Worm (Caenorhabditis elegans) whole organism, L4 larva: Measurements from ENCODE around the gene F52E1.3.

ENCODE experiments used
- D1046.2 ChIP-seq: fragments of 200-800 bp; sonication (Bioruptor generic); IDR thresholded peaks from 2 replicates; pipeline ENCODE4 v1.3.6; 2022; ENCODE audit warnings: missing genetic modification characterization, missing compliant biosample characterization
- F49E8.2 ChIP-seq: sonication (generic microtip); optimal IDR thresholded peaks from 2 replicates; lab custom pipeline; 2016; ENCODE audit warnings: missing compliant biosample characterization, mild to moderate bottlenecking, missing genetic modification characterization, borderline replicate concordance
- R02D3.7 ChIP-seq: fragments of 150-350 bp; sonication (generic microtip); optimal IDR thresholded peaks from 3 replicates; lab custom pipeline; 2014; ENCODE audit warnings: missing biosample characterization, missing genetic modification characterization
- T20F7.1 ChIP-seq: fragments of 200-800 bp; sonication (Bioruptor generic); optimal IDR thresholded peaks from 2 replicates; lab custom pipeline; 2018; ENCODE audit warnings: mild to moderate bottlenecking, missing genetic modification characterization, missing compliant biosample characterization
- T26A8.4 ChIP-seq: fragments of 200-800 bp; sonication (Bioruptor generic); IDR thresholded peaks from 2 replicates; pipeline ENCODE4 v1.3.6; 2022; ENCODE audit warnings: missing genetic modification characterization, missing compliant biosample characterization
- Y48G9A.11 ChIP-seq: fragments of 200-800 bp; sonication (Bioruptor generic); IDR thresholded peaks from 2 replicates; pipeline ENCODE4 v1.3.6; 2022; ENCODE audit warnings: missing genetic modification reagents, missing genetic modification characterization, missing compliant biosample characterization
- Y5F2A.4 ChIP-seq: fragments of 200-800 bp; sonication (Bioruptor generic); optimal IDR thresholded peaks from 2 replicates; lab custom pipeline; 2018; ENCODE audit warnings: mild to moderate bottlenecking, missing genetic modification characterization, missing compliant biosample characterization
- aha-1 ChIP-seq: fragments of 150-350 bp; peaks from one replicate; lab custom pipeline; 2014; ENCODE audit warnings: missing biosample characterization, missing genetic modification characterization
- aly-2 ChIP-seq: sonication (generic microtip); optimal IDR thresholded peaks from 2 replicates; lab custom pipeline; 2018; ENCODE audit warnings: missing biosample characterization, missing genetic modification characterization
- ces-1 ChIP-seq: fragments of 150-350 bp; sonication (generic microtip); optimal IDR thresholded peaks from 4 replicates; lab custom pipeline; 2014; ENCODE audit warnings: missing biosample characterization, missing genetic modification reagents, missing genetic modification characterization
- daf-12 ChIP-seq: fragments of 150-350 bp; optimal IDR thresholded peaks from 2 replicates; lab custom pipeline; 2014; ENCODE audit warnings: missing biosample characterization, missing genetic modification reagents, missing genetic modification characterization
- dmd-8 ChIP-seq: fragments of 200-800 bp; sonication (Bioruptor generic); IDR thresholded peaks from 2 replicates; pipeline ENCODE4 v1.3.6; 2022; ENCODE audit warnings: missing genetic modification characterization, missing compliant biosample characterization
- hlh-11 ChIP-seq: fragments of 200-800 bp; sonication (Bioruptor generic); optimal IDR thresholded peaks from 2 replicates; lab custom pipeline; 2018; ENCODE audit warnings: mild to moderate bottlenecking, missing genetic modification characterization, missing compliant biosample characterization
- lin-38 ChIP-seq: fragments of 200-800 bp; sonication (Bioruptor generic); IDR thresholded peaks from 2 replicates; pipeline ENCODE4 v1.3.6; 2022; ENCODE audit warnings: missing genetic modification reagents, missing genetic modification characterization, missing compliant biosample characterization
- lin-39 ChIP-seq: fragments of 150-350 bp; optimal IDR thresholded peaks from 2 replicates; lab custom pipeline; 2014; ENCODE audit warnings: missing biosample characterization, missing genetic modification reagents, missing genetic modification characterization
- mxl-3 ChIP-seq: fragments of 200-800 bp; sonication (Bioruptor generic); optimal IDR thresholded peaks from 2 replicates; lab custom pipeline; 2018; ENCODE audit warnings: mild to moderate bottlenecking, missing genetic modification characterization, missing compliant biosample characterization
- nhr-10 ChIP-seq: fragments of 150-350 bp; optimal IDR thresholded peaks from 2 replicates; lab custom pipeline; 2014; ENCODE audit warnings: missing biosample characterization, missing genetic modification characterization
- nhr-102 ChIP-seq: sonication (generic microtip); optimal IDR thresholded peaks from 2 replicates; lab custom pipeline; 2016; ENCODE audit warnings: mild to moderate bottlenecking, missing genetic modification characterization, moderate library complexity, missing compliant biosample characterization
- nhr-48 ChIP-seq: sonication (generic microtip); optimal IDR thresholded peaks from 2 replicates; lab custom pipeline; 2016; ENCODE audit warnings: mild to moderate bottlenecking, missing genetic modification characterization, missing compliant biosample characterization
- php-3 ChIP-seq: fragments of 200-800 bp; sonication (Bioruptor generic); IDR thresholded peaks from 2 replicates; pipeline ENCODE4 v1.3.6; 2022; ENCODE audit warnings: missing genetic modification reagents, missing genetic modification characterization, missing compliant biosample characterization
- saeg-2 ChIP-seq: fragments of 200-800 bp; sonication (Bioruptor generic); IDR thresholded peaks from 2 replicates; pipeline ENCODE4 v1.3.6; 2022; ENCODE audit warnings: missing genetic modification reagents, missing genetic modification characterization, missing compliant biosample characterization
- skn-1 ChIP-seq: fragments of 150-350 bp; optimal IDR thresholded peaks from 2 replicates; lab custom pipeline; 2014; ENCODE audit warnings: missing biosample characterization, missing genetic modification characterization
- snpc-1.2 ChIP-seq: fragments of 200-800 bp; sonication (Bioruptor generic); IDR thresholded peaks from 2 replicates; pipeline ENCODE4 v1.3.6; 2022; ENCODE audit warnings: missing genetic modification reagents, missing genetic modification characterization, missing compliant biosample characterization
- snpc-4 ChIP-seq: fragments of 150-350 bp; optimal IDR thresholded peaks from 2 replicates; lab custom pipeline; 2014; ENCODE audit warnings: missing biosample characterization, missing genetic modification characterization
- spr-3 ChIP-seq: fragments of 200-800 bp; sonication (Bioruptor generic); optimal IDR thresholded peaks from 2 replicates; lab custom pipeline; 2018; ENCODE audit warnings: mild to moderate bottlenecking, missing genetic modification characterization, missing compliant biosample characterization
- unc-130 ChIP-seq: sonication (generic microtip); optimal IDR thresholded peaks from 2 replicates; lab custom pipeline; 2016; ENCODE audit warnings: missing genetic modification reagents, missing genetic modification characterization, missing compliant biosample characterization
- unc-62 ChIP-seq, 3 experiments: fragments of 150-350 bp in 1 of 3; sonication (generic microtip); optimal IDR thresholded peaks in 2 of 3; peaks in 1 of 3; 1 replicate in 1 of 3; 2 replicates in 2 of 3; lab custom pipeline; 2014 to 2017; ENCODE audit warnings: missing biosample characterization in 3 of 3, missing genetic modification characterization in 3 of 3, missing genetic modification reagents in 3 of 3, missing genotype in 1 of 3
- zfp-2 ChIP-seq: sonication (generic microtip); optimal IDR thresholded peaks from 2 replicates; lab custom pipeline; 2016; ENCODE audit warnings: mild to moderate bottlenecking, missing genetic modification characterization, missing compliant biosample characterization
- ztf-11 ChIP-seq: fragments of 150-350 bp; optimal IDR thresholded peaks from 2 replicates; lab custom pipeline; 2014; ENCODE audit warnings: missing biosample characterization, missing genetic modification characterization

Gene F52E1.3

ce11 chrV:8410406-8410805 is 15.8 kb downstream of the F52E1.3 start, which contains the start of gene F52E1.2:
Gene F52E1.2 (plus strand): TSS chrV:8410595.
- peak in 1 of 2 experiments; percentile 93 for TF ChIP-seq unc-62 (GFP tag; optimal IDR thresholded peaks at IDR 0.05 in 1 of 2; lab: Kevin White, UChicago)
- no peak for TF ChIP-seq unc-62 (tag; optimal IDR thresholded peaks at IDR 0.05; lab: Kevin White, UChicago)
- no peak for TF ChIP-seq R02D3.7

DNA sequence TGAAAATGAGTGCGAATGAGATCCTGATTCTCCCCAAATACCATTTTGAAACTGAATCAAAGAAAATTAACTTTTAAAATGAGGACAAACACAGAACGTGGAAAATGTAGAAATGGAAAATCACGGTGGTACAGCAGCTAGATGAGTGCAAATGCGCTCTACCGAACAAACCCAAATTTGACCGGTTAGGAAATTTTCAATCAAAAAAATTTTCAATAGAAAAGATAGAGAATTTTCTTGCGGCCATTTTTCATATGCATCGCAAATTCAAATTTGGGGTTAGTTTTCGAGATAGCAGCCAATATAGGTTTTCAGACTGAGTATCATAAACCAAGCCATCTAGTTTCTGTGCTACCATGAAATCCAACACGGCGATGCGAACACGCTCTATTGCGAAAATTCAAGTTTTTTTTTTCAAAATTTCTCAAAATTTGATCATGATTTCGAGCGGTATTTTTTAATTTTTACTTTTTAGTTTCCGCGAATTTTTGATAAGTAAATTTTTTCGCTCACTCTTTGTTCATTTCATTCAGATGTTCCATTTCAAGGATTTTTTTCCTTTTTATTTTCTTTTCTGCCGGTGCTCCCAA is 18.9 kb downstream of the F52E1.3 start, which contains the start of gene vha-18:
vha-18 (minus strand) TSS at position 51 of the 590 bp plus-strand sequence.
- peak; percentile 90 for TF ChIP-seq Y48G9A.11 (GFP tag; lab: Robert Waterston, UW)
- TF ChIP-seq lin-38, result peak; percentile 97
- TF ChIP-seq skn-1, result no peak
- TF ChIP-seq F49E8.2, result peak; percentile 88
- TF ChIP-seq unc-130, result peak; percentile 86
- TF ChIP-seq daf-12 (tag; lab: Kevin White, UChicago), result no peak
- TF ChIP-seq snpc-1.2 (GFP tag; lab: Robert Waterston, UW), result peak; percentile 71

- no peak for TF ChIP-seq ces-1 (GFP tag; lab: Kevin White, UChicago)
- peak; percentile 97 for TF ChIP-seq aha-1 (tag; lab: Kevin White, UChicago)
- TF ChIP-seq, all 104 proteins: peak for 1
These were observed 19.6 kb downstream of the F52E1.3 start, which contains the start of gene pos-1 for ce11 chrV:8414036-8414728. Gene pos-1 (plus strand): TSS chrV:8414086.

DNA sequence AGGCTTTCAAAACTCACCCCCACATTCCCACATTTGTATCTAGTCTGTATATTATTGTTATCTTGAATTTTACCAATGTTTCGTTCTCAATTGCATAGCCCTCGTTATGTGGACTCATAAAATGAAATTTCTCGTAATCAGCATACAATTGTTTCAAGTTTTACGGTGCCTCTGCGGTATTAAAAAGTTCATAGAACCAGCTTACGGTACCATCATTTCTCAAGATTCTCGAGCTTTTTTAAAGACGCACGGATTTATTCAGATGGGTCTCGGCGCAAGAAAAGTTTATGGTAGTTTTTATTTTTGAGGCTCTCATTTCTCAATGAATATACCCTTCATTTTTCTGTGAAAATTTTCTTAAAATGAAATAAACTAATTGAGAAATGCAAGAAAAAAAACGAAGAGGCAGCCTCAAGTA is 20.5 kb downstream of the F52E1.3 start:
- TF ChIP-seq mxl-3 (GFP tag; lab: Kevin White, UChicago), result no peak
- TF ChIP-seq snpc-1.2 (GFP tag; lab: Robert Waterston, UW), result peak; percentile 58; the same call in 1 of the 2 replicates
- peak; percentile 42 for TF ChIP-seq spr-3 (GFP tag; lab: Kevin White, UChicago)
- no peak for TF ChIP-seq snpc-4 (tag; lab: Kevin White, UChicago)
- no peak for TF ChIP-seq ztf-11 (tag; lab: Kevin White, UChicago)
- TF ChIP-seq php-3 (GFP tag; lab: Robert Waterston, UW), result 0 out of 2 replicates have a peak, but pooled peaks have one; percentile 5
- no peak for TF ChIP-seq hlh-11 (tag; lab: Kevin White, UChicago)
- peak; percentile 70 for TF ChIP-seq lin-38
- peak; percentile 78 for TF ChIP-seq F49E8.2
- TF ChIP-seq nhr-48 (tag; lab: Kevin White, UChicago), result peak; percentile 29
- peak; percentile 38 for TF ChIP-seq nhr-102 (tag; lab: Kevin White, UChicago)
- TF ChIP-seq T26A8.4 (GFP tag; lab: Robert Waterston, UW), result no peak
- peak; percentile 37 for TF ChIP-seq unc-130
- TF ChIP-seq T20F7.1 (GFP tag; lab: Kevin White, UChicago), result no peak
- no peak for TF ChIP-seq dmd-8 (GFP tag; lab: Robert Waterston, UW)

ce11 chrV:8417271-8417670 is 22.7 kb downstream of the F52E1.3 start:
- no peak for TF ChIP-seq D1046.2 (GFP tag; lab: Robert Waterston, UW)
- no peak for TF ChIP-seq aly-2 (tag; lab: Kevin White, UChicago)
- no peak for TF ChIP-seq unc-62 (GFP tag; optimal IDR thresholded peaks at IDR 0.05 in 1 of 2; lab: Kevin White, UChicago)
- TF ChIP-seq unc-62 (tag; optimal IDR thresholded peaks at IDR 0.05; lab: Kevin White, UChicago), result no peak
- no peak for TF ChIP-seq zfp-2
- TF ChIP-seq lin-39, result no peak
- no peak for TF ChIP-seq saeg-2 (GFP tag; lab: Robert Waterston, UW)
- no peak for TF ChIP-seq Y5F2A.4 (GFP tag; lab: Kevin White, UChicago)
- TF ChIP-seq ztf-11 (tag; lab: Kevin White, UChicago), result no peak
- TF ChIP-seq snpc-1.2 (GFP tag; lab: Robert Waterston, UW), result no peak
- no peak for TF ChIP-seq nhr-10
